Fruit fly (Drosophila melanogaster): ENCODE measurements around the gene CG10680.

dm6 chr2L:19987875-19988665, 24.1 kb downstream of the CG10680 start:
- TF ChIP-seq Lpt (GFP tag; optimal IDR thresholded peaks at IDR 0.05) (no peak), CG9139 (GFP tag; optimal IDR thresholded peaks at IDR 0.05) (no peak), CG15336 (GFP tag; IDR thresholded peaks at IDR 0.05) (no peak), CG8119 (GFP tag; IDR thresholded peaks at IDR 0.05) (no peak), eg (GFP tag; IDR thresholded peaks at IDR 0.05) (no peak), Met (GFP tag; optimal IDR thresholded peaks at IDR 0.05) (no peak), dac (GFP tag; optimal IDR thresholded peaks at IDR 0.05) (no peak), CG10669 (GFP tag; optimal IDR thresholded peaks at IDR 0.05) (no peak)
